Worm (Caenorhabditis elegans): ENCODE data around the gene Y59A8B.24.
"Not testable (repeated sequence)": the region's sequence is repeated elsewhere in the genome, so short reads cannot be mapped to it uniquely, and the experiment has no call there.

The Y59A8B.24 gene

ce11 chrV:17951172-17951999, at the start of gene Y59A8B.24 (continued):
- peak; percentile 90 for TF ChIP-seq hlh-8 (tag; optimal IDR thresholded peaks at IDR 0.05)
- TF ChIP-seq elt-4 (tag; optimal IDR thresholded peaks at IDR 0.05): no peak
- peak; percentile 74 for TF ChIP-seq pag-3 (tag; optimal IDR thresholded peaks at IDR 0.05; ENCODE audit: borderline replicate concordance)
- TF ChIP-seq ceh-31 (tag; optimal IDR thresholded peaks at IDR 0.05): peak; percentile 97
- peak; percentile 77 for TF ChIP-seq ceh-14 (tag; optimal IDR thresholded peaks at IDR 0.05)
- TF ChIP-seq pax-1 (tag; optimal IDR thresholded peaks at IDR 0.05): no peak
- peak; percentile 95 for TF ChIP-seq ref-2 (tag; optimal IDR thresholded peaks at IDR 0.05)
- no peak for TF ChIP-seq ceh-45 (GFP tag; IDR thresholded peaks at IDR 0.05)
- TF ChIP-seq unc-55 (GFP tag; optimal IDR thresholded peaks at IDR 0.05): peak; percentile 80
- TF ChIP-seq C38D4.7 (GFP tag; optimal IDR thresholded peaks at IDR 0.05): peak; percentile 9
- peak; percentile 94 for TF ChIP-seq C08G9.2 (tag; optimal IDR thresholded peaks at IDR 0.05)
- peak; percentile 75 for TF ChIP-seq unc-42 (tag; optimal IDR thresholded peaks at IDR 0.05)
- TF ChIP-seq hlh-30 (tag; optimal IDR thresholded peaks at IDR 0.05; ENCODE audit: insufficient read depth): peak; percentile 96
- no peak for TF ChIP-seq nhr-11 (tag; optimal IDR thresholded peaks at IDR 0.05)
- peak; percentile 96 for TF ChIP-seq pros-1 (tag; optimal IDR thresholded peaks at IDR 0.05)
- TF ChIP-seq hlh-13 (GFP tag; optimal IDR thresholded peaks at IDR 0.05): no peak
- TF ChIP-seq F13H6.1 (tag; optimal IDR thresholded peaks at IDR 0.05): peak; percentile 78
- peak; percentile 18 for TF ChIP-seq madf-2 (tag; optimal IDR thresholded peaks at IDR 0.05)

DNA sequence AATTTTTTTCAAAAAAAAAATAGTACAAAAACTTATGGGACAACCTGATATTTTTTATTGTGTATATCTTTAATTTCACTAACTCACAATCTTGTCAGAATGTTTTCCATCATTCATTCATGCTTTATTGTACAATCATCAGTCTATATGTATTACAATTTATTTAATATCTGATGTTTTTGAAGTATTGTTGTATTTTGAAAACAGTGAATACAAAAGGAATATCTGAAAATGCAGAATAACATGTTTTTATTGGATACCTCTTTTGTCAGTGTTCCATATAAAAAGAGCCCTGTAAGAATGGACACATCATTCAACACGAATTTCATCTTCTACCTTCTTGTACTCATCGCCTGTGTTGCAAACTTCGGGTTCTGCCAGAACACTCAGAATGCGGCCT, 47.9 kb upstream of the Y59A8B.24 start, which contains the start of gene C06H5.14:
Gene C06H5.14 (plus strand): TSS at position 301 of the 400 bp plus-strand sequence.
- TF ChIP-seq eyg-1, ceh-30, lin-11 (tag; optimal IDR thresholded peaks at IDR 0.05): not testable (repeated sequence)

ce11 chrV:17905765-17906164, 46.0 kb upstream of the Y59A8B.24 start:
- no peak for TF ChIP-seq ttx-3 (tag; optimal IDR thresholded peaks at IDR 0.05)

ce11 chrV:17910019-17910418, 41.7 kb upstream of the Y59A8B.24 start, which contains the start of gene dcar-1:
dcar-1 (plus strand) TSS chrV:17910319.
- TF ChIP-seq hlh-6 (tag; optimal IDR thresholded peaks at IDR 0.05) (no peak), hlh-30 (tag; optimal IDR thresholded peaks at IDR 0.05; ENCODE audit: insufficient read depth) (no peak), nhr-11 (tag; optimal IDR thresholded peaks at IDR 0.05) (no peak), gmeb-2 (tag; optimal IDR thresholded peaks at IDR 0.05) (no peak)

DNA sequence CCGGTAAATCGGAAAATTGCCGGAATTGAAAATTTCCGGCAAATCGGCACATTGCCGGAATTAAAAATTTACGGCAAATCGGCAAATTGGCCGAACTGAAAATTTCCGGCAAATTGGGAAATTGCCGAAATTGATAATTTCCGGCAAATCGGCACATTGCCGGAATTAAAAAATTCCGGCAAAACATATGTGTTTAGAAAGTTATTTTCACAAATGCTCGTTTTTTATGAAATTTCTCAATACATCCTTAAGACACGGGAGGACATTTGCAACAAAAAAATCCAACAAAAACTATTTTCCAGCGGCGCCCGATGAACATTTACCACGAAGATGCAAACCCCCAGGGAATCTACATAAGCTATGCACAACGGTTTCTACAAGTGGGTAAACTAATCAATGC, 33.0 kb upstream of the Y59A8B.24 start, which contains the start of gene C06H5.8:
Gene C06H5.8 (plus strand): TSS at position 301 of the 400 bp plus-strand sequence.
- no peak for TF ChIP-seq unc-86 (tag; optimal IDR thresholded peaks at IDR 0.05)
- no peak for TF ChIP-seq ceh-31 (tag; optimal IDR thresholded peaks at IDR 0.05)
- no peak for TF ChIP-seq K09A11.1 (tag; optimal IDR thresholded peaks at IDR 0.05; ENCODE audit: insufficient read depth)
- TF ChIP-seq tbx-2 (tag; optimal IDR thresholded peaks at IDR 0.05): no peak
- TF ChIP-seq elt-2 (tag; optimal IDR thresholded peaks at IDR 0.05): no peak
- TF ChIP-seq ceh-30 (tag; optimal IDR thresholded peaks at IDR 0.05): no peak
- no peak for TF ChIP-seq dve-1 (tag; optimal IDR thresholded peaks at IDR 0.05)
- TF ChIP-seq rnt-1 (tag; optimal IDR thresholded peaks at IDR 0.05): no peak
- no peak for TF ChIP-seq ttx-3 (tag; optimal IDR thresholded peaks at IDR 0.05)
- no peak for TF ChIP-seq Y22D7AL.16 (tag; optimal IDR thresholded peaks at IDR 0.05)
- TF ChIP-seq unc-42 (tag; optimal IDR thresholded peaks at IDR 0.05): no peak
- TF ChIP-seq syd-9 (tag; optimal IDR thresholded peaks at IDR 0.05): no peak
- TF ChIP-seq T23F11.4 (GFP tag; optimal IDR thresholded peaks at IDR 0.05): no peak
- TF ChIP-seq hlh-6 (tag; optimal IDR thresholded peaks at IDR 0.05): no peak
- no peak for TF ChIP-seq ceh-34 (tag; optimal IDR thresholded peaks at IDR 0.05)
